Fruit fly (Drosophila melanogaster) whole organism, prepupa: ENCODE results near the gene CNMa.

ENCODE experiments used
- Blimp-1 ChIP-seq: fragments of 200-800 bp; sonication (Bioruptor generic); optimal IDR thresholded peaks from 3 replicates; lab custom pipeline; 2017; ENCODE audit warnings: missing biosample characterization, missing genetic modification characterization, mild to moderate bottlenecking, moderate library complexity, missing genetic modification reagents
- CG10631 ChIP-seq: fragments of 200-800 bp; sonication (Bioruptor generic); optimal IDR thresholded peaks from 2 replicates; lab custom pipeline; 2016; ENCODE audit warnings: missing biosample characterization, missing genetic modification characterization
- CG10669 ChIP-seq: fragments of 200-800 bp; sonication (Bioruptor generic); optimal IDR thresholded peaks from 3 replicates; lab custom pipeline; 2018; ENCODE audit warnings: missing biosample characterization, mild to moderate bottlenecking, missing genetic modification characterization, moderate library complexity
- CG11294 ChIP-seq: fragments of 200-800 bp; sonication (Bioruptor generic); IDR thresholded peaks from 2 replicates; pipeline ENCODE4 v1.3.6; 2022; ENCODE audit warnings: missing biosample characterization, missing genetic modification characterization
- CG15336 ChIP-seq: fragments of 200-800 bp; sonication (Bioruptor generic); IDR thresholded peaks from 2 replicates; pipeline ENCODE4 v1.3.6; 2022; ENCODE audit warnings: missing biosample characterization, missing genetic modification characterization
- CG1621 ChIP-seq: fragments of 200-800 bp; sonication (Bioruptor generic); optimal IDR thresholded peaks from 3 replicates; lab custom pipeline; 2018; ENCODE audit warnings: missing biosample characterization, mild to moderate bottlenecking, missing genetic modification characterization
- CG16779 ChIP-seq: fragments of 200-800 bp; sonication (Bioruptor generic); optimal IDR thresholded peaks from 3 replicates; lab custom pipeline; 2017; ENCODE audit warnings: missing biosample characterization, mild to moderate bottlenecking, missing genetic modification characterization
- CG3032 ChIP-seq: fragments of 200-800 bp; optimal IDR thresholded peaks from 2 replicates; lab custom pipeline; 2019; ENCODE audit warnings: missing biosample characterization, mild to moderate bottlenecking, missing genetic modification characterization, moderate library complexity
- CG31627 ChIP-seq: fragments of 200-800 bp; sonication (Bioruptor generic); optimal IDR thresholded peaks from 3 replicates; lab custom pipeline; 2016; ENCODE audit warnings: missing biosample characterization, missing genetic modification characterization
- CG32006 ChIP-seq: fragments of 200-800 bp; sonication (Bioruptor generic); optimal IDR thresholded peaks from 3 replicates; lab custom pipeline; 2017; ENCODE audit warnings: missing biosample characterization, mild to moderate bottlenecking, missing genetic modification characterization
- CG34406 ChIP-seq: fragments of 200-800 bp; sonication (Bioruptor generic); optimal IDR thresholded peaks from 3 replicates; lab custom pipeline; 2016; ENCODE audit warnings: missing biosample characterization, missing genetic modification characterization
- CG4318 ChIP-seq: fragments of 200-800 bp; sonication (Bioruptor generic); optimal IDR thresholded peaks from 3 replicates; lab custom pipeline; 2017; ENCODE audit warnings: missing biosample characterization, mild to moderate bottlenecking, missing genetic modification characterization
- CG6163 ChIP-seq: fragments of 200-800 bp; sonication (Bioruptor generic); IDR thresholded peaks from 3 replicates; pipeline ENCODE4 v1.3.6; 2022; ENCODE audit warnings: missing biosample characterization, missing genetic modification characterization
- CG6276 ChIP-seq: fragments of 200-800 bp; sonication (Bioruptor generic); optimal IDR thresholded peaks from 2 replicates; lab custom pipeline; 2017; ENCODE audit warnings: missing biosample characterization, mild to moderate bottlenecking, missing genetic modification characterization
- CG6808 ChIP-seq: fragments of 200-800 bp; sonication (Bioruptor generic); optimal IDR thresholded peaks from 3 replicates; lab custom pipeline; 2017; ENCODE audit warnings: missing biosample characterization, missing genetic modification characterization, mild to moderate bottlenecking, moderate library complexity, missing genetic modification reagents
- CG6854 ChIP-seq: fragments of 200-800 bp; sonication (Bioruptor generic); optimal IDR thresholded peaks from 2 replicates; lab custom pipeline; 2017; ENCODE audit warnings: missing biosample characterization, mild to moderate bottlenecking, missing genetic modification characterization
- CG7368 ChIP-seq: fragments of 200-800 bp; sonication (Bioruptor generic); optimal IDR thresholded peaks from 3 replicates; lab custom pipeline; 2016; ENCODE audit warnings: missing biosample characterization, missing genetic modification characterization
- CG8119 ChIP-seq: fragments of 200-800 bp; sonication (Bioruptor generic); IDR thresholded peaks from 3 replicates; pipeline ENCODE4 v1.3.6; 2022; ENCODE audit warnings: missing biosample characterization, missing genetic modification characterization
- CG8319 ChIP-seq: fragments of 200-800 bp; sonication (Bioruptor generic); optimal IDR thresholded peaks from 3 replicates; lab custom pipeline; 2016; ENCODE audit warnings: missing biosample characterization, missing genetic modification characterization
- CG8632 ChIP-seq: fragments of 200-800 bp; sonication (Bioruptor generic); optimal IDR thresholded peaks from 3 replicates; lab custom pipeline; 2016; ENCODE audit warnings: missing biosample characterization, missing genetic modification characterization
- CG9139 ChIP-seq: fragments of 200-800 bp; sonication (Bioruptor generic); optimal IDR thresholded peaks from 3 replicates; lab custom pipeline; 2017; ENCODE audit warnings: missing biosample characterization, mild to moderate bottlenecking, missing genetic modification characterization
- Eip75B ChIP-seq: fragments of 200-800 bp; sonication (Bioruptor generic); optimal IDR thresholded peaks from 3 replicates; lab custom pipeline; 2016; ENCODE audit warnings: missing biosample characterization, missing genetic modification characterization
- Eip78C ChIP-seq: fragments of 200-800 bp; sonication (Bioruptor generic); peaks from one replicate; lab custom pipeline; 2016; ENCODE audit warnings: missing biosample characterization, missing genetic modification characterization
- Ets96B ChIP-seq: fragments of 200-800 bp; optimal IDR thresholded peaks from 2 replicates; lab custom pipeline; 2019; ENCODE audit warnings: missing biosample characterization, mild to moderate bottlenecking, missing genetic modification characterization, moderate library complexity
- Hr38 ChIP-seq: sonication (Bioruptor generic); optimal IDR thresholded peaks from 2 replicates; lab custom pipeline; 2016; ENCODE audit warnings: missing biosample characterization, missing genetic modification characterization
- Hr39 ChIP-seq: fragments of 200-800 bp; sonication (Bioruptor generic); optimal IDR thresholded peaks from 2 replicates; lab custom pipeline; 2016; ENCODE audit warnings: missing biosample characterization, missing genetic modification characterization
- Lpt ChIP-seq: fragments of 200-800 bp; sonication (Bioruptor generic); optimal IDR thresholded peaks from 3 replicates; lab custom pipeline; 2016; ENCODE audit warnings: missing biosample characterization, missing genetic modification characterization
- Met ChIP-seq: fragments of 200-800 bp; sonication (Bioruptor generic); optimal IDR thresholded peaks from 3 replicates; lab custom pipeline; 2016; ENCODE audit warnings: missing biosample characterization, missing genetic modification characterization
- OdsH ChIP-seq: fragments of 200-800 bp; sonication (Bioruptor generic); optimal IDR thresholded peaks from 3 replicates; lab custom pipeline; 2016; ENCODE audit warnings: missing biosample characterization, missing genetic modification characterization
- Sox102F ChIP-seq: fragments of 200-800 bp; sonication (Bioruptor generic); optimal IDR thresholded peaks from 2 replicates; lab custom pipeline; 2016; ENCODE audit warnings: missing biosample characterization, mild to moderate bottlenecking, missing genetic modification characterization
- Sox14 ChIP-seq: fragments of 200-800 bp; sonication (Bioruptor generic); optimal IDR thresholded peaks from 3 replicates; lab custom pipeline; 2016; ENCODE audit warnings: missing biosample characterization, missing genetic modification characterization
- acj6 ChIP-seq: fragments of 200-800 bp; sonication (Bioruptor generic); optimal IDR thresholded peaks from 3 replicates; lab custom pipeline; 2016; ENCODE audit warnings: missing biosample characterization, missing genetic modification characterization
- dac ChIP-seq: fragments of 200-800 bp; sonication (Bioruptor generic); optimal IDR thresholded peaks from 2 replicates; lab custom pipeline; 2017; ENCODE audit warnings: missing biosample characterization, mild to moderate bottlenecking, missing genetic modification characterization
- dsx ChIP-seq: fragments of 200-800 bp; optimal IDR thresholded peaks from 3 replicates; lab custom pipeline; 2019; ENCODE audit warnings: missing biosample characterization, mild to moderate bottlenecking, missing genetic modification characterization, moderate library complexity; ENCODE audit not compliant: poor library complexity, severe bottlenecking
- eg ChIP-seq: fragments of 200-800 bp; sonication (Bioruptor generic); IDR thresholded peaks from 3 replicates; pipeline ENCODE4 v1.3.6; 2022; ENCODE audit warnings: missing biosample characterization, missing genetic modification characterization
- esn ChIP-seq: fragments of 200-800 bp; sonication (Bioruptor generic); optimal IDR thresholded peaks from 2 replicates; lab custom pipeline; 2016; ENCODE audit warnings: missing biosample characterization, mild to moderate bottlenecking, missing genetic modification characterization, moderate library complexity
- fd85E ChIP-seq: fragments of 200-800 bp; sonication (Bioruptor generic); optimal IDR thresholded peaks from 3 replicates; lab custom pipeline; 2016; ENCODE audit warnings: missing biosample characterization, missing genetic modification characterization
- pdm3 ChIP-seq: fragments of 200-800 bp; sonication (Bioruptor generic); optimal IDR thresholded peaks from 3 replicates; lab custom pipeline; 2016; ENCODE audit warnings: missing biosample characterization, missing genetic modification characterization
- salr ChIP-seq, 2 experiments: fragments of 200-800 bp; sonication (Bioruptor generic); optimal IDR thresholded peaks; 3 replicates each; lab custom pipeline; 2016 to 2018; ENCODE audit warnings: missing biosample characterization in 2 of 2, missing genetic modification characterization in 2 of 2, mild to moderate bottlenecking in 1 of 2
- ss ChIP-seq, 2 experiments: fragments of 200-800 bp; sonication (Bioruptor generic); optimal IDR thresholded peaks; 2 replicates in 1 of 2; 3 replicates in 1 of 2; lab custom pipeline; 2017 to 2018; ENCODE audit warnings: mild to moderate bottlenecking in 2 of 2, missing biosample characterization in 2 of 2, missing genetic modification characterization in 2 of 2, moderate library complexity in 1 of 2
- svp ChIP-seq: fragments of 200-800 bp; sonication (Bioruptor generic); peaks from one replicate; lab custom pipeline; 2016; ENCODE audit warnings: missing biosample characterization, missing genetic modification characterization
- topi ChIP-seq: fragments of 200-800 bp; sonication (Bioruptor generic); optimal IDR thresholded peaks from 3 replicates; lab custom pipeline; 2016; ENCODE audit warnings: missing biosample characterization, missing genetic modification characterization
- vri ChIP-seq: fragments of 200-800 bp; sonication (Bioruptor generic); optimal IDR thresholded peaks from 3 replicates; lab custom pipeline; 2016; ENCODE audit warnings: missing biosample characterization, mild to moderate bottlenecking, missing genetic modification characterization

The CNMa gene

dm6 chr3L:1821140-1821539 is 34.3 kb downstream of the CNMa start:
- TF ChIP-seq eg = 0 out of 3 replicates have a peak, but pooled peaks have one; percentile 21
- no peak for TF ChIP-seq CG34406 (GFP tag; lab: Kevin White, UChicago)
- TF ChIP-seq CG11294 (GFP tag; lab: Robert Waterston, UW) = no peak
- TF ChIP-seq Sox14 (GFP tag; lab: Kevin White, UChicago) = no peak
- peak; percentile 87 for TF ChIP-seq CG1621
- TF ChIP-seq Hr38 (GFP tag; lab: Kevin White, UChicago) = no peak
- TF ChIP-seq ss (GFP tag; optimal IDR thresholded peaks at IDR 0.05; lab: Kevin White, UChicago) = peak; percentile 26 to 54
- no peak for TF ChIP-seq acj6 (GFP tag; lab: Kevin White, UChicago)
- TF ChIP-seq dsx (GFP tag; lab: Kevin White, UChicago) = peak; percentile 9

- TF ChIP-seq eg = no peak
- TF ChIP-seq dsx (GFP tag; lab: Kevin White, UChicago) = peak; percentile 59
- TF ChIP-seq ss (GFP tag; optimal IDR thresholded peaks at IDR 0.05; lab: Kevin White, UChicago) = no peak
- peak; percentile 1 for TF ChIP-seq CG1621
- TF ChIP-seq pdm3 = no peak
- TF ChIP-seq svp (GFP tag; lab: Kevin White, UChicago) = peak; percentile 11
Measured at dm6 chr3L:1818834-1819233, 36.6 kb downstream of the CNMa start.

DNA sequence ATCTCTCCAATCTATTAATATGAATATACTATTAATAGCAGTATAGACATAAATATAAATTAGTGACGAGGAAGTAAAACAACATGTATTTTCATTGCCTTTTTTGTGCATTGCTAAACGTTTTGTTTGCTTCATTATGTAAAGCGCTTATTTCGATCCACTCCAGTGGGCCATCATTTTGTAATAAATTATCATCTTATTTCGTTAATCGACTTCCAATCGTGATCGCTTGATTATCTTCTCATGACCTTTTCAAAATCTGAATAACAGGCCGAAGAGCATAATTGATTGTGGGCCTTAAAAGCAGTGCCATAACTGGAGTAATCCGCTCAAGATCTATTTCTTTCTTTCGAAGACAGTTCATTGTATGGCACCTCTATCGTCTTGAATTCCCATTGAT is 38.0 kb downstream of the CNMa start:
- no peak for TF ChIP-seq OdsH
- no peak for TF ChIP-seq CG6276 (GFP tag; lab: Kevin White, UChicago)
- TF ChIP-seq salr (GFP tag; optimal IDR thresholded peaks at IDR 0.05; lab: Kevin White, UChicago) = no peak
- TF ChIP-seq fd85E (GFP tag; lab: Kevin White, UChicago) = no peak
- no peak for TF ChIP-seq CG8632 (GFP tag; lab: Kevin White, UChicago)
- TF ChIP-seq topi = no peak
- no peak for TF ChIP-seq CG32006
- TF ChIP-seq CG31627 (GFP tag; lab: Kevin White, UChicago) = no peak
- no peak for TF ChIP-seq CG8319 (GFP tag; lab: Kevin White, UChicago)
- TF ChIP-seq Blimp-1 (GFP tag; lab: Kevin White, UChicago) = no peak
- no peak for TF ChIP-seq CG16779 (tag; lab: Kevin White, UChicago)
- TF ChIP-seq CG3032 (tag; lab: Kevin White, UChicago) = no peak

DNA sequence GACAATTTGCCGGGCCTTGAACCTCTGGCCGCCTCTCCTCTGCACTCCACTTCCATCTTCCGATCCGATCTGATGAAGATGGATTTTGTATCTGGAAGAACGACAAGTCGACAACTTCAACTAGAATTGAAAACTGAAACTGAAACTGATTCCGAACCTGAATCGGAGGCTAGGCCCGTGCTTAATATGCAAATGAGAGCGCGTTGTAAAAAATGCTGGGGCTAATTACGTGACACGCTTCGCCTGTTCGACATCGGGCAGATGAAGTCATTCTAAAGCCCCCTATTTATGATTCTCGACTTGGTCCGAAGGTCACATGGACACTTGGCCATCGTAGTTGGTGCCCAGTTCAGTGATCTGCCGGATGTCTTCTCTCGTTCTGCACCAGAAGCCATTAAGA is 38.8 kb downstream of the CNMa start:
- TF ChIP-seq esn (GFP tag; lab: Kevin White, UChicago) (no peak), CG8119 (no peak), CG16779 (tag; lab: Kevin White, UChicago) (no peak), CG9139 (no peak)

DNA sequence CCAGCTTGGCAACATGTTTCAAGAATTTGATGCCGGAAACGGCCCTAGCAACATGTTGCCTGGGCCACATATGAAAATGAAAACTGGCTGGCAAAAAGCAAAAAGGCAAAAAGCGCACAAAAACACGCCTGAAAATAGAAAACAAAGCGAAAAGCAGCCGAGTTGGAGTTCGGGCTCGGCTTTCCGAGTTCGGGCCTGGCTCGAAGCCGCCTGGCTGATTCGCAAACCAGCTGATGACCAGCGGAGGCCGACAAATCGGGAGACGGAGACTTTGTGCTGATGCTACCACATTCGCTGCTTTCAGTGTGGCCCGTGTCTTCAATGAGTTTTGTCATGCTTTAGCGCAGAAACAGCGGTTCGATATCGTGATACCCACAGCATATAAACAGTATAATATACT is 45.1 kb downstream of the CNMa start, which contains the start of gene GV1:
Gene GV1, plus strand, starts transcription at position 301 of the 400 bp plus-strand sequence.
- TF ChIP-seq CG10669 (GFP tag; lab: Kevin White, UChicago) (peak; percentile 81), CG10631 (no peak), fd85E (GFP tag; lab: Kevin White, UChicago) (no peak), Hr38 (GFP tag; lab: Kevin White, UChicago) (no peak), CG1621 (peak; percentile 89), CG6808 (GFP tag; lab: Kevin White, UChicago) (peak; percentile 95), dsx (GFP tag; lab: Kevin White, UChicago) (peak; percentile 87), CG32006 (peak; percentile 47), CG6276 (GFP tag; lab: Kevin White, UChicago) (peak; percentile 88), CG9139 (peak; percentile 97), pdm3 (no peak), acj6 (GFP tag; lab: Kevin White, UChicago) (no peak), CG15336 (GFP tag; lab: Robert Waterston, UW) (peak; percentile 82), CG7368 (GFP tag; lab: Kevin White, UChicago) (no peak), Met (GFP tag; lab: Kevin White, UChicago) (peak; percentile 43), Sox102F (GFP tag; lab: Kevin White, UChicago) (peak; percentile 37), Eip78C (GFP tag; lab: Kevin White, UChicago) (peak; percentile 75), CG6163 (peak; percentile 90), CG8119 (peak; percentile 86), CG6854 (peak; percentile 81), vri (GFP tag; lab: Kevin White, UChicago) (peak; percentile 42), Eip75B (GFP tag; lab: Kevin White, UChicago) (peak; percentile 50), dac (GFP tag; lab: Kevin White, UChicago) (no peak), CG11294 (GFP tag; lab: Robert Waterston, UW) (peak; percentile 39; the same call in 1 of the 2 replicates), Ets96B (tag; lab: Kevin White, UChicago) (peak; percentile 83), Lpt (GFP tag; lab: Kevin White, UChicago) (peak; percentile 57), CG4318 (GFP tag; lab: Kevin White, UChicago) (no peak), Hr39 (GFP tag; lab: Kevin White, UChicago) (no peak)
